Fruit fly (Drosophila melanogaster) whole organism, pupa: ENCODE results near the gene CG10031.

Experiments used
- CG10348 ChIP-seq: fragments of 200-800 bp; sonication (Bioruptor generic); IDR thresholded peaks from 2 replicates; pipeline ENCODE4 v1.3.6; 2022; ENCODE audit warnings: missing biosample characterization, missing genetic modification characterization
- CG12605 ChIP-seq: fragments of 200-800 bp; sonication (Bioruptor generic); IDR thresholded peaks from 2 replicates; pipeline ENCODE4 v1.3.6; 2022; ENCODE audit warnings: missing biosample characterization, missing genetic modification characterization
- CG14655 ChIP-seq: fragments of 200-800 bp; sonication (Bioruptor generic); optimal IDR thresholded peaks from 3 replicates; lab custom pipeline; 2017; ENCODE audit warnings: mild to moderate bottlenecking, missing biosample characterization, missing genetic modification reagents, missing genetic modification characterization
- CG15710 ChIP-seq: fragments of 200-800 bp; sonication (Bioruptor generic); optimal IDR thresholded peaks from 2 replicates; lab custom pipeline; 2018; ENCODE audit warnings: missing biosample characterization, mild to moderate bottlenecking, missing genetic modification characterization, moderate library complexity
- CG17806 ChIP-seq: fragments of 200-800 bp; sonication (Bioruptor generic); optimal IDR thresholded peaks from 2 replicates; lab custom pipeline; 2018; ENCODE audit warnings: missing biosample characterization, mild to moderate bottlenecking, missing genetic modification characterization, moderate library complexity
- CG32121 ChIP-seq: fragments of 200-800 bp; sonication (Bioruptor generic); IDR thresholded peaks from 2 replicates; pipeline ENCODE4 v1.3.6; 2022; ENCODE audit warnings: missing biosample characterization, missing genetic modification characterization
- CG34367 ChIP-seq: fragments of 200-800 bp; sonication (Bioruptor generic); optimal IDR thresholded peaks from 2 replicates; lab custom pipeline; 2018; ENCODE audit warnings: missing biosample characterization, mild to moderate bottlenecking, missing genetic modification characterization
- CG9948 ChIP-seq: fragments of 200-800 bp; sonication (Bioruptor generic); optimal IDR thresholded peaks from 2 replicates; lab custom pipeline; 2018; ENCODE audit warnings: missing biosample characterization, mild to moderate bottlenecking, missing genetic modification characterization, moderate library complexity
- D1 ChIP-seq: fragments of 200-800 bp; sonication (Bioruptor generic); optimal IDR thresholded peaks from 2 replicates; lab custom pipeline; 2018; ENCODE audit warnings: missing biosample characterization, mild to moderate bottlenecking, missing genetic modification characterization, moderate library complexity
- EcR ChIP-seq: fragments of 200-800 bp; sonication (Bioruptor generic); optimal IDR thresholded peaks from 3 replicates; lab custom pipeline; 2019; ENCODE audit warnings: missing biosample characterization, missing genetic modification characterization, mild to moderate bottlenecking, moderate library complexity, missing genetic modification reagents
- Ets98B ChIP-seq: fragments of 200-800 bp; sonication (Bioruptor generic); IDR thresholded peaks from 2 replicates; pipeline ENCODE4 v1.3.6; 2022; ENCODE audit warnings: missing biosample characterization, missing genetic modification characterization
- Snoo ChIP-seq: fragments of 200-800 bp; sonication (Bioruptor generic); optimal IDR thresholded peaks from 3 replicates; lab custom pipeline; 2017; ENCODE audit warnings: missing biosample characterization, mild to moderate bottlenecking, missing genetic modification characterization, inconsistent platforms
- rn ChIP-seq: fragments of 200-800 bp; sonication (Bioruptor generic); IDR thresholded peaks from 2 replicates; pipeline ENCODE4 v1.3.6; 2022; ENCODE audit warnings: missing biosample characterization, missing genetic modification characterization

DNA sequence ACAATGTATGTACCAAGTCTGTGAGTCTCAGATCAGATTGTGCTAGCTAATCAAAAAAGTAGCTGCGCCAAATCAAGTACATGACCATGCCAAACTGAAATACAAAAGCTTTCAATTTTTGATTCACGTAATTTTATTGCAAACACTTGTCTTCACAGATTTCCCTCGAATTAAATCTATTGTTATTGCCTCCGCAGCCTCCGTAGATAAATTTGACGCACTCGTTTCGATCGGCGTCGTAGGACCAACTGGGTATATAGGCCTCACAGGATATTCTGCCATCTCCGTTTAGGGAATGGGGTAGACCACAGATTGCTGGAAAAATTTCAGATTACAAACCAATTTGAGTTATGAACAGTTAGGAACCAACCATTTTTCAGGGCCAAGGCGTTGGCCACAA lies 4.0 kb downstream of the CG10031 start, which contains the start of gene CG43165:
- TF ChIP-seq CG17806 (no peak), EcR (GFP tag; lab: Kevin White, UChicago) (no peak), CG14655 (GFP tag; lab: Kevin White, UChicago) (no peak), CG34367 (no peak), Ets98B (GFP tag; lab: Robert Waterston, UW) (no peak), CG15710 (tag; lab: Kevin White, UChicago) (no peak), CG10348 (GFP tag; lab: Robert Waterston, UW) (no peak), CG9948 (no peak), rn (GFP tag; lab: Robert Waterston, UW) (no peak), CG12605 (GFP tag; lab: Robert Waterston, UW) (no peak), Snoo (tag; lab: Kevin White, UChicago) (no peak), CG32121 (no peak), D1 (tag; lab: Kevin White, UChicago) (no peak)
